Worm (Caenorhabditis elegans): Measurements from ENCODE around the gene lea-1.

lea-1 gene

DNA sequence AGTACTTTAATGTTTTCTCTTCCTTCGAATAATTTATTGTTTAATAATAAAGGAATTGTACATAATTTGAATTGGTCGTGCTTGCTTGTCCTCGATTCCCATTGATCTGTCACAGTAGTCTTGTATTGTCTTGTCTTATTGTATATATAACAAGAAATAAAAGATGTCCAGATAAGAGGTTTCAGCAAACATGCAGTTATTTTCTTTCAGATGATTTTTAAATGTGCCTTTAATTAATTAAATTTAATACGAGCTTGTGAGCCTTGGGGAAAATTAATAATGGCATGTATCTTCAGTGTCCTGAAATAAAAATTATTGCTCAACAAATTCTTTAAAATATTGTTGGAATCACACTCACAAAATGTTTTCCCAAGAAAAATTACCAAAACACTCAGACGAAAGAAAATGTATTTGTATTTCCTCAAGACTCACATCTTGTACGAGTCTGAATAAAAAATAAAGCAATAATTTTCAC lies 11.4 kb downstream of the lea-1 start (continued):
- TF ChIP-seq nhr-48 (tag; optimal IDR thresholded peaks at IDR 0.05) (no peak), ceh-20 (GFP tag; IDR thresholded peaks at IDR 0.05) (no peak), aly-2 (tag; optimal IDR thresholded peaks at IDR 0.05) (peak; percentile 59)

DNA sequence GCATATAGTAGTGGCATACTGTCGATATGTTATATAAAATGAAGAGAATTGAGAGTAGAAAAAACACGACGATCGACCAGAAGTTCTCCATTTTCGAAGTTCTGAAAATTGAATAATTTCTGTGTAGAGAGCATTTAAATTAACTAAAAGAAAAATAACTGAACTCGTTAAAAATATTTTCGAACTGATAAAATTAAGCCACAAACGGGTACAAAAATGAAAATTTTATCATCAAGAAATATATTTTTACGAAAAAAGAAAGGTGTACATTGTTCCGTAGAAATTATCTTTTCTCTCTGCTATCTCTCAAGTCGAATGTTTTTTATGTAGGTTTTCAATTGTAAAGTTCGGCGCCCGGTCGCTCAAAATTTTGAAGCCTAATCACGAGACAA lies 19.3 kb downstream of the lea-1 start, which contains the start of gene acl-2:
TSS of gene acl-2 (minus strand) at position 101 of the 392 bp plus-strand sequence.
- TF ChIP-seq daf-16 (GFP tag; optimal IDR thresholded peaks at IDR 0.05), result no peak
- peak; percentile 46 for TF ChIP-seq daf-16 (tag; optimal IDR thresholded peaks at IDR 0.05)
- TF ChIP-seq unc-62 (GFP tag; optimal IDR thresholded peaks at IDR 0.05 in 1 of 2), result peak in 1 of 2 experiments; percentile 42
- no peak for TF ChIP-seq unc-62 (tag; optimal IDR thresholded peaks at IDR 0.05)
- TF ChIP-seq zfp-2 (tag; optimal IDR thresholded peaks at IDR 0.05), result no peak
- peak; percentile 4 for TF ChIP-seq lin-13 (GFP tag; optimal IDR thresholded peaks at IDR 0.05)

- TF ChIP-seq madf-9 (GFP tag; conservative IDR thresholded peaks at IDR 0.05) (no peak), php-3 (GFP tag; IDR thresholded peaks at IDR 0.05) (no peak), daf-12 (tag; optimal IDR thresholded peaks at IDR 0.05) (no peak), madf-5 (GFP tag; IDR thresholded peaks at IDR 0.05) (no peak), ztf-7 (tag; optimal IDR thresholded peaks at IDR 0.05) (no peak), zfp-2 (tag; optimal IDR thresholded peaks at IDR 0.05) (no peak), ceh-62 (tag; optimal IDR thresholded peaks at IDR 0.05) (no peak), F37D6.2 (tag; optimal IDR thresholded peaks at IDR 0.05) (no peak), mes-2 (tag; optimal IDR thresholded peaks at IDR 0.05; ENCODE audit: poor library complexity, severe bottlenecking) (peak; percentile 87), Y105C5A.15 (GFP tag; IDR thresholded peaks at IDR 0.05) (no peak), spr-1 (tag; optimal IDR thresholded peaks at IDR 0.05) (no peak), set-16 (GFP tag; IDR thresholded peaks at IDR 0.05) (no peak), mxl-3 (GFP tag; optimal IDR thresholded peaks at IDR 0.05) (peak; percentile 73), pha-4 (GFP tag; IDR thresholded peaks at IDR 0.05) (no peak), pha-4 (tag; optimal IDR thresholded peaks at IDR 0.05) (no peak), lim-7 (GFP tag; IDR thresholded peaks at IDR 0.05) (no peak), dpl-1 (GFP tag; optimal IDR thresholded peaks at IDR 0.05) (peak; percentile 88), fos-1 (tag; optimal IDR thresholded peaks at IDR 0.05) (no peak), ZK546.5 (tag; optimal IDR thresholded peaks at IDR 0.05) (no peak), ZK337.2 (GFP tag; IDR thresholded peaks at IDR 0.05) (no peak), lin-29 (GFP tag; IDR thresholded peaks at IDR 0.05) (0 out of 2 replicates have a peak, but pooled peaks have one; percentile 13), tag-97 (GFP tag; IDR thresholded peaks at IDR 0.05) (no peak), hlh-30 (tag; optimal IDR thresholded peaks at IDR 0.05; ENCODE audit: insufficient read depth) (peak; percentile 50), unc-130 (GFP tag; optimal IDR thresholded peaks at IDR 0.05) (no peak), aly-2 (tag; optimal IDR thresholded peaks at IDR 0.05) (no peak), dmd-6 (GFP tag; IDR thresholded peaks at IDR 0.05) (peak; percentile 82), ctbp-1 (GFP tag; IDR thresholded peaks at IDR 0.05) (no peak), zip-11 (GFP tag; IDR thresholded peaks at IDR 0.05) (no peak), daf-8 (GFP tag; IDR thresholded peaks at IDR 0.05) (no peak), nhr-41 (GFP tag; IDR thresholded peaks at IDR 0.05) (no peak), zfp-3 (GFP tag; conservative IDR thresholded peaks at IDR 0.05) (no peak), lin-39 (tag; optimal IDR thresholded peaks at IDR 0.05) (no peak), nhr-6 (tag; optimal IDR thresholded peaks at IDR 0.05) (no peak), mdt-29 (GFP tag; IDR thresholded peaks at IDR 0.05) (no peak), nhr-42 (GFP tag; IDR thresholded peaks at IDR 0.05) (no peak), ceh-28 (tag; optimal IDR thresholded peaks at IDR 0.05) (no peak), hif-1 (tag; optimal IDR thresholded peaks at IDR 0.05) (no peak), nhr-111 (GFP tag; optimal IDR thresholded peaks at IDR 0.05) (no peak), mep-1 (tag; optimal IDR thresholded peaks at IDR 0.05) (peak; percentile 24), fkh-10 (GFP tag; optimal IDR thresholded peaks at IDR 0.05) (no peak)
These were observed 19.9 kb downstream of the lea-1 start for ce11 chrV:10031384-10032171.

Data from whole organism, L4 larva.